Worm (Caenorhabditis elegans) whole organism, L1 larva: ENCODE results near the gene F23A7.5.
A peak's percentile ranks its signal among the peaks of the same experiment; 100 is the strongest.

Source experiments
- C04F5.9 ChIP-seq: sonication (generic microtip); optimal IDR thresholded peaks from 2 replicates; lab custom pipeline; 2016; ENCODE audit warnings: missing genetic modification characterization, missing compliant biosample characterization
- Y116A8C.19 ChIP-seq: sonication (generic microtip); optimal IDR thresholded peaks from 2 replicates; lab custom pipeline; 2016; ENCODE audit warnings: missing compliant biosample characterization, missing genetic modification characterization, borderline replicate concordance
- alr-1 ChIP-seq: fragments of 200-800 bp; sonication (Bioruptor generic); optimal IDR thresholded peaks from 2 replicates; lab custom pipeline; 2018; ENCODE audit warnings: borderline replicate concordance, mild to moderate bottlenecking, missing genetic modification characterization, missing compliant biosample characterization
- blmp-1 ChIP-seq: fragments of 150-350 bp; optimal IDR thresholded peaks from 2 replicates; lab custom pipeline; 2014; ENCODE audit warnings: missing biosample characterization, missing genetic modification characterization
- ceh-63 ChIP-seq: fragments of 200-800 bp; sonication (Bioruptor generic); optimal IDR thresholded peaks from 2 replicates; lab custom pipeline; 2018; ENCODE audit warnings: mild to moderate bottlenecking, missing genetic modification characterization, missing compliant biosample characterization
- ceh-8 ChIP-seq: fragments of 200-800 bp; sonication (Bioruptor generic); optimal IDR thresholded peaks from 2 replicates; lab custom pipeline; 2018; ENCODE audit warnings: mild to moderate bottlenecking, missing genetic modification characterization, moderate library complexity, missing compliant biosample characterization
- ceh-88 ChIP-seq: fragments of 200-800 bp; sonication (Bioruptor generic); IDR thresholded peaks from 2 replicates; pipeline ENCODE4 v1.3.6; 2022; ENCODE audit warnings: missing genetic modification characterization, missing compliant biosample characterization
- ces-1 ChIP-seq: fragments of 150-350 bp; optimal IDR thresholded peaks from 2 replicates; lab custom pipeline; 2014; ENCODE audit warnings: missing biosample characterization, missing genetic modification reagents, missing genetic modification characterization
- dpl-1 ChIP-seq, 3 experiments: fragments of 150-350 bp in 2 of 3; sonication (generic microtip) in 1 of 3; optimal IDR thresholded peaks; 2 replicates each; lab custom pipeline; 2014 to 2017; ENCODE audit warnings: missing biosample characterization in 3 of 3, missing genetic modification characterization in 3 of 3, missing genetic modification reagents in 3 of 3
- dsc-1 ChIP-seq: sonication (generic microtip); optimal IDR thresholded peaks from 2 replicates; lab custom pipeline; 2016; ENCODE audit warnings: mild to moderate bottlenecking, missing genetic modification characterization, missing compliant biosample characterization
- efl-3 ChIP-seq: fragments of 200-800 bp; sonication (Bioruptor generic); optimal IDR thresholded peaks from 2 replicates; lab custom pipeline; 2018; ENCODE audit warnings: mild to moderate bottlenecking, missing genetic modification characterization, missing compliant biosample characterization
- egl-13 ChIP-seq: sonication (generic microtip); optimal IDR thresholded peaks from 2 replicates; lab custom pipeline; 2016; ENCODE audit warnings: missing genotype, missing genetic modification reagents, missing genetic modification characterization, missing compliant biosample characterization
- egl-27 ChIP-seq, 2 experiments: fragments of 150-350 bp in 1 of 2; sonication (generic microtip); optimal IDR thresholded peaks; 3 replicates each; lab custom pipeline; 2017 to 2018; ENCODE audit warnings: missing biosample characterization in 2 of 2, missing genetic modification characterization in 2 of 2, missing genetic modification reagents in 2 of 2
- elt-3 ChIP-seq, 6 experiments: fragments of 150-350 bp in 1 of 6; sonication (generic microtip); optimal IDR thresholded peaks; 2 replicates each; lab custom pipeline; 2017 to 2018; ENCODE audit warnings: missing biosample characterization in 6 of 6, missing genetic modification characterization in 6 of 6, inconsistent platforms in 1 of 6
- ets-5 ChIP-seq: fragments of 200-800 bp; sonication (Bioruptor generic); IDR thresholded peaks from 2 replicates; pipeline ENCODE4 v1.3.6; 2022; ENCODE audit warnings: missing genetic modification characterization, missing compliant biosample characterization
- fkh-10 ChIP-seq: sonication (generic microtip); optimal IDR thresholded peaks from 2 replicates; lab custom pipeline; 2017; ENCODE audit warnings: missing biosample characterization, missing genetic modification reagents, missing genetic modification characterization
- fkh-4 ChIP-seq: sonication (generic microtip); optimal IDR thresholded peaks from 2 replicates; lab custom pipeline; 2016; ENCODE audit warnings: missing compliant biosample characterization, missing genetic modification characterization, borderline replicate concordance
- fos-1 ChIP-seq: fragments of 150-350 bp; optimal IDR thresholded peaks from 2 replicates; lab custom pipeline; 2014; ENCODE audit warnings: missing biosample characterization, missing genetic modification characterization
- grh-1 ChIP-seq: fragments of 200-800 bp; sonication (Bioruptor generic); IDR thresholded peaks from 2 replicates; pipeline ENCODE4 v1.3.6; 2022; ENCODE audit warnings: missing genetic modification reagents, missing genetic modification characterization, missing compliant biosample characterization
- hlh-17 ChIP-seq: fragments of 200-800 bp; sonication (Bioruptor generic); optimal IDR thresholded peaks from 2 replicates; lab custom pipeline; 2018; ENCODE audit warnings: missing genetic modification characterization, mild to moderate bottlenecking, missing compliant biosample characterization, moderate library complexity, borderline replicate concordance
- irx-1 ChIP-seq: sonication (generic microtip); optimal IDR thresholded peaks from 2 replicates; lab custom pipeline; 2016; ENCODE audit warnings: missing genetic modification characterization, missing compliant biosample characterization
- isw-1 ChIP-seq: fragments of 200-800 bp; sonication (Bioruptor generic); IDR thresholded peaks from 2 replicates; pipeline ENCODE4 v1.3.6; 2022; ENCODE audit warnings: missing genetic modification characterization, missing compliant biosample characterization
- jun-1 ChIP-seq: fragments of 150-350 bp; optimal IDR thresholded peaks from 2 replicates; lab custom pipeline; 2014; ENCODE audit warnings: missing biosample characterization, missing genetic modification reagents, missing genetic modification characterization
- lin-13 ChIP-seq: fragments of 150-350 bp; optimal IDR thresholded peaks from 2 replicates; lab custom pipeline; 2014; ENCODE audit warnings: missing biosample characterization, missing genetic modification reagents, missing genetic modification characterization
- lin-15B ChIP-seq: fragments of 150-350 bp; sonication (generic microtip); optimal IDR thresholded peaks from 3 replicates; lab custom pipeline; 2014; ENCODE audit warnings: missing biosample characterization, missing genetic modification characterization
- lin-35 ChIP-seq, 2 experiments: fragments of 150-350 bp; optimal IDR thresholded peaks; 2 replicates each; lab custom pipeline; 2014; ENCODE audit warnings: missing biosample characterization in 2 of 2, missing genetic modification characterization in 2 of 2, missing genetic modification reagents in 2 of 2
- lsy-2 ChIP-seq, 2 experiments: fragments of 150-350 bp; optimal IDR thresholded peaks; 2 replicates each; lab custom pipeline; 2014; ENCODE audit warnings: missing biosample characterization in 2 of 2, missing genetic modification characterization in 2 of 2
- mdl-1 ChIP-seq, 2 experiments: fragments of 150-350 bp; optimal IDR thresholded peaks; 2 replicates each; lab custom pipeline; 2014 to 2017; ENCODE audit warnings: missing biosample characterization in 2 of 2, missing genetic modification characterization in 2 of 2, inconsistent platforms in 1 of 2
- mef-2 ChIP-seq: fragments of 150-350 bp; optimal IDR thresholded peaks from 2 replicates; lab custom pipeline; 2014; ENCODE audit warnings: missing biosample characterization, missing genetic modification characterization
- mep-1 ChIP-seq: fragments of 150-350 bp; optimal IDR thresholded peaks from 2 replicates; lab custom pipeline; 2014; ENCODE audit warnings: missing biosample characterization, missing genetic modification characterization
- nhr-11 ChIP-seq: fragments of 150-350 bp; optimal IDR thresholded peaks from 2 replicates; lab custom pipeline; 2014; ENCODE audit warnings: missing biosample characterization, missing genetic modification characterization
- nhr-12 ChIP-seq: sonication (generic microtip); optimal IDR thresholded peaks from 2 replicates; lab custom pipeline; 2017; ENCODE audit warnings: missing biosample characterization, missing genetic modification characterization
- nhr-20 ChIP-seq: sonication (generic microtip); optimal IDR thresholded peaks from 2 replicates; lab custom pipeline; 2016; ENCODE audit warnings: mild to moderate bottlenecking, missing genetic modification characterization, missing compliant biosample characterization
- nhr-28 ChIP-seq: fragments of 150-350 bp; optimal IDR thresholded peaks from 2 replicates; lab custom pipeline; 2014; ENCODE audit warnings: missing biosample characterization, missing genetic modification characterization
- nhr-76 ChIP-seq: sonication (generic microtip); optimal IDR thresholded peaks from 2 replicates; lab custom pipeline; 2017; ENCODE audit warnings: missing biosample characterization, missing genetic modification characterization
- nhr-85 ChIP-seq: sonication (generic microtip); peaks from one replicate; lab custom pipeline; 2016; ENCODE audit warnings: missing genetic modification characterization, inconsistent platforms, missing compliant biosample characterization
- nhr-90 ChIP-seq: sonication (generic microtip); optimal IDR thresholded peaks from 2 replicates; lab custom pipeline; 2016; ENCODE audit warnings: mild to moderate bottlenecking, missing genetic modification characterization, missing compliant biosample characterization; ENCODE audit not compliant: poor library complexity
- pax-3 ChIP-seq: fragments of 200-800 bp; sonication (Bioruptor generic); optimal IDR thresholded peaks from 2 replicates; lab custom pipeline; 2018; ENCODE audit warnings: mild to moderate bottlenecking, missing genetic modification characterization, moderate library complexity, missing compliant biosample characterization
- pqm-1 ChIP-seq: sonication (generic microtip); optimal IDR thresholded peaks from 3 replicates; lab custom pipeline; 2017; ENCODE audit warnings: missing biosample characterization, missing genetic modification characterization
- skn-1 ChIP-seq: fragments of 150-350 bp; optimal IDR thresholded peaks from 2 replicates; lab custom pipeline; 2014; ENCODE audit warnings: missing biosample characterization, missing genetic modification characterization
- snpc-4 ChIP-seq: fragments of 150-350 bp; optimal IDR thresholded peaks from 2 replicates; lab custom pipeline; 2014; ENCODE audit warnings: missing biosample characterization, missing genetic modification characterization
- sox-4 ChIP-seq: sonication (generic microtip); optimal IDR thresholded peaks from 2 replicates; lab custom pipeline; 2016; ENCODE audit warnings: missing genetic modification characterization, missing compliant biosample characterization
- sup-37 ChIP-seq: fragments of 200-800 bp; sonication (Bioruptor generic); optimal IDR thresholded peaks from 2 replicates; lab custom pipeline; 2018; ENCODE audit warnings: mild to moderate bottlenecking, missing genetic modification characterization, missing compliant biosample characterization
- tbx-2 ChIP-seq: sonication (generic microtip); optimal IDR thresholded peaks from 2 replicates; lab custom pipeline; 2016; ENCODE audit warnings: missing genetic modification characterization, missing compliant biosample characterization
- tlp-1 ChIP-seq: fragments of 150-350 bp; optimal IDR thresholded peaks from 2 replicates; lab custom pipeline; 2014; ENCODE audit warnings: missing biosample characterization, missing genetic modification characterization
- unc-130 ChIP-seq: fragments of 150-350 bp; optimal IDR thresholded peaks from 2 replicates; lab custom pipeline; 2017; ENCODE audit warnings: missing biosample characterization, missing genetic modification characterization, inconsistent platforms
- unc-30 ChIP-seq: sonication (generic microtip); optimal IDR thresholded peaks from 2 replicates; lab custom pipeline; 2017; ENCODE audit warnings: missing biosample characterization, missing genetic modification characterization
- unc-62 ChIP-seq: fragments of 150-350 bp; optimal IDR thresholded peaks from 2 replicates; lab custom pipeline; 2014; ENCODE audit warnings: missing biosample characterization, missing genetic modification reagents, missing genetic modification characterization
- ztf-11 ChIP-seq, 2 experiments: sonication (generic microtip); optimal IDR thresholded peaks; 2 replicates each; lab custom pipeline; 2016 to 2017; ENCODE audit warnings: missing genetic modification characterization in 2 of 2, missing biosample characterization in 1 of 2, missing compliant biosample characterization in 1 of 2

The F23A7.5 gene

ce11 chrX:16275255-16275813 lies 46.6 kb downstream of the F23A7.5 start, which contains the start of gene sdc-1 (continued):
- TF ChIP-seq pqm-1 (tag; lab: Kevin White, UChicago) (no peak), unc-30 (tag; lab: Kevin White, UChicago) (no peak), ceh-88 (GFP tag; lab: Robert Waterston, UW) (no peak), unc-62 (GFP tag; lab: Kevin White, UChicago) (no peak), hlh-17 (GFP tag; lab: Kevin White, UChicago) (no peak), tbx-2 (tag; lab: Kevin White, UChicago) (peak; percentile 3), fkh-10 (GFP tag; lab: Kevin White, UChicago) (no peak), skn-1 (no peak), lin-15B (no peak), nhr-76 (no peak), blmp-1 (tag; lab: Kevin White, UChicago) (peak; percentile 43), fos-1 (tag; lab: Kevin White, UChicago) (no peak), lin-35 (GFP tag; optimal IDR thresholded peaks at IDR 0.05; lab: Kevin White, UChicago) (peak; percentile 26 to 77), alr-1 (tag; lab: Kevin White, UChicago) (no peak), ets-5 (no peak), sox-4 (tag; lab: Kevin White, UChicago) (no peak), nhr-12 (tag; lab: Kevin White, UChicago) (no peak), nhr-28 (tag; lab: Kevin White, UChicago) (no peak), dpl-1 (GFP tag; optimal IDR thresholded peaks at IDR 0.05; lab: Kevin White, UChicago) (peak; percentile 36 to 65 (median 63)), ces-1 (no peak), egl-27 (tag; optimal IDR thresholded peaks at IDR 0.05; lab: Kevin White, UChicago) (no peak), fkh-4 (tag; lab: Kevin White, UChicago) (no peak), tlp-1 (tag; lab: Kevin White, UChicago) (no peak), unc-130 (no peak), ceh-8 (GFP tag; lab: Kevin White, UChicago) (no peak), mdl-1 (tag; optimal IDR thresholded peaks at IDR 0.05; lab: Kevin White, UChicago) (peak in 1 of 2 experiments; percentile 52), ztf-11 (tag; optimal IDR thresholded peaks at IDR 0.05; lab: Kevin White, UChicago) (no peak), pax-3 (no peak), lsy-2 (tag; optimal IDR thresholded peaks at IDR 0.05; lab: Kevin White, UChicago) (peak; percentile 28 to 53), ceh-63 (GFP tag; lab: Kevin White, UChicago) (no peak), C04F5.9 (tag; lab: Kevin White, UChicago) (no peak), mep-1 (tag; lab: Kevin White, UChicago) (peak; percentile 73), dsc-1 (tag; lab: Kevin White, UChicago) (peak; percentile 20), Y116A8C.19 (tag; lab: Kevin White, UChicago) (no peak), nhr-85 (tag; lab: Kevin White, UChicago) (peak; percentile 48), isw-1 (no peak), sup-37 (no peak), snpc-4 (tag; lab: Kevin White, UChicago) (no peak), mef-2 (tag; lab: Kevin White, UChicago) (no peak), nhr-11 (no peak), lin-13 (GFP tag; lab: Kevin White, UChicago) (no peak), nhr-90 (tag; lab: Kevin White, UChicago) (no peak), jun-1 (tag; lab: Kevin White, UChicago) (no peak)

ce11 chrX:16283103-16283502 lies 54.4 kb downstream of the F23A7.5 start, which contains the start of gene F52E10.2:
Gene F52E10.2, minus strand, starts transcription at chrX:16283203.
- no peak for TF ChIP-seq egl-13 (tag; lab: Kevin White, UChicago)
- no peak for TF ChIP-seq fkh-4 (tag; lab: Kevin White, UChicago)
- TF ChIP-seq grh-1 (GFP tag; lab: Robert Waterston, UW) = no peak
- TF ChIP-seq nhr-20 = no peak
- TF ChIP-seq efl-3 (GFP tag; lab: Kevin White, UChicago) = no peak
- TF ChIP-seq lin-35 (GFP tag; optimal IDR thresholded peaks at IDR 0.05; lab: Kevin White, UChicago) = no peak
- TF ChIP-seq unc-130 = no peak
- no peak for TF ChIP-seq tbx-2 (tag; lab: Kevin White, UChicago)
- no peak for TF ChIP-seq lsy-2 (tag; optimal IDR thresholded peaks at IDR 0.05; lab: Kevin White, UChicago)
- TF ChIP-seq snpc-4 (tag; lab: Kevin White, UChicago) = no peak
- TF ChIP-seq elt-3 (tag; optimal IDR thresholded peaks at IDR 0.05; lab: Kevin White, UChicago) = no peak
- no peak for TF ChIP-seq ztf-11 (tag; optimal IDR thresholded peaks at IDR 0.05; lab: Kevin White, UChicago)
- no peak for TF ChIP-seq irx-1 (tag; lab: Kevin White, UChicago)
- TF ChIP-seq nhr-76 = no peak
- TF ChIP-seq mdl-1 (tag; optimal IDR thresholded peaks at IDR 0.05; lab: Kevin White, UChicago) = no peak
